Worm (Caenorhabditis elegans) whole organism, mixed stage, embryonic: Measurements from ENCODE around the gene fbxb-10.
A peak's percentile ranks its signal among the peaks of the same experiment; 100 is the strongest.

Experiments used
- M03D4.4 ChIP-seq: sonication (generic microtip); optimal IDR thresholded peaks from 2 replicates; lab custom pipeline; 2017; ENCODE audit warnings: mild to moderate bottlenecking, missing genetic modification characterization, missing compliant biosample characterization
- bed-3 ChIP-seq: fragments of 200-800 bp; sonication (Bioruptor generic); optimal IDR thresholded peaks from 3 replicates; lab custom pipeline; 2018; ENCODE audit warnings: mild to moderate bottlenecking, missing genetic modification characterization, moderate library complexity, missing compliant biosample characterization
- blmp-1 ChIP-seq: fragments of 150-350 bp; optimal IDR thresholded peaks from 2 replicates; lab custom pipeline; 2014; ENCODE audit warnings: missing biosample characterization, missing genetic modification characterization
- ceh-39 ChIP-seq: fragments of 150-350 bp; optimal IDR thresholded peaks from 2 replicates; lab custom pipeline; 2014; ENCODE audit warnings: missing biosample characterization, missing genetic modification characterization
- ceh-43 ChIP-seq: fragments of 200-800 bp; sonication (Bioruptor generic); optimal IDR thresholded peaks from 2 replicates; lab custom pipeline; 2018; ENCODE audit warnings: mild to moderate bottlenecking, missing genetic modification characterization, moderate library complexity, missing compliant biosample characterization
- ces-1 ChIP-seq: fragments of 150-350 bp; optimal IDR thresholded peaks from 2 replicates; lab custom pipeline; 2014; ENCODE audit warnings: missing biosample characterization, missing genetic modification reagents, missing genetic modification characterization
- cnd-1 ChIP-seq: fragments of 200-800 bp; sonication (Bioruptor generic); optimal IDR thresholded peaks from 2 replicates; lab custom pipeline; 2018; ENCODE audit warnings: mild to moderate bottlenecking, missing genetic modification characterization, missing compliant biosample characterization
- drap-1 ChIP-seq: fragments of 200-800 bp; sonication (Bioruptor generic); optimal IDR thresholded peaks from 3 replicates; lab custom pipeline; 2018; ENCODE audit warnings: mild to moderate bottlenecking, missing genetic modification characterization, missing compliant biosample characterization
- elt-1 ChIP-seq: sonication (generic microtip); optimal IDR thresholded peaks from 2 replicates; lab custom pipeline; 2017; ENCODE audit warnings: missing genetic modification characterization, mild to moderate bottlenecking, missing compliant biosample characterization, antibody characterized with exemption, moderate library complexity, borderline replicate concordance; ENCODE audit not compliant: insufficient read depth
- elt-3 ChIP-seq: fragments of 150-350 bp; optimal IDR thresholded peaks from 2 replicates; lab custom pipeline; 2014; ENCODE audit warnings: missing biosample characterization, missing genetic modification characterization
- flh-1 ChIP-seq: fragments of 200-800 bp; sonication (Bioruptor generic); optimal IDR thresholded peaks from 2 replicates; lab custom pipeline; 2018; ENCODE audit warnings: mild to moderate bottlenecking, missing genetic modification characterization, moderate library complexity, missing compliant biosample characterization
- ham-2 ChIP-seq: fragments of 200-800 bp; sonication (Bioruptor generic); optimal IDR thresholded peaks from 2 replicates; lab custom pipeline; 2018; ENCODE audit warnings: mild to moderate bottlenecking, missing genetic modification characterization, missing compliant biosample characterization
- hlh-1 ChIP-seq: fragments of 150-350 bp; optimal IDR thresholded peaks from 2 replicates; lab custom pipeline; 2014; ENCODE audit warnings: missing biosample characterization, missing genetic modification reagents, missing genetic modification characterization
- lin-13 ChIP-seq: fragments of 150-350 bp; optimal IDR thresholded peaks from 2 replicates; lab custom pipeline; 2014; ENCODE audit warnings: missing biosample characterization, missing genetic modification characterization
- lin-32 ChIP-seq: fragments of 200-800 bp; sonication (Bioruptor generic); optimal IDR thresholded peaks from 2 replicates; lab custom pipeline; 2018; ENCODE audit warnings: mild to moderate bottlenecking, missing genetic modification characterization, missing compliant biosample characterization
- lsy-2 ChIP-seq: fragments of 150-350 bp; optimal IDR thresholded peaks from 2 replicates; lab custom pipeline; 2014; ENCODE audit warnings: missing biosample characterization, missing genetic modification characterization
- mab-5 ChIP-seq: fragments of 150-350 bp; optimal IDR thresholded peaks from 2 replicates; lab custom pipeline; 2014; ENCODE audit warnings: missing biosample characterization, missing genetic modification characterization
- mls-2 ChIP-seq: sonication (generic microtip); optimal IDR thresholded peaks from 2 replicates; lab custom pipeline; 2016; ENCODE audit warnings: mild to moderate bottlenecking, missing genetic modification characterization, moderate library complexity, missing compliant biosample characterization
- nhr-12 ChIP-seq: fragments of 150-350 bp; optimal IDR thresholded peaks from 2 replicates; lab custom pipeline; 2014; ENCODE audit warnings: missing biosample characterization, missing genetic modification characterization
- nhr-2 ChIP-seq: fragments of 150-350 bp; optimal IDR thresholded peaks from 2 replicates; lab custom pipeline; 2014; ENCODE audit warnings: missing biosample characterization, missing genetic modification characterization
- nhr-237 ChIP-seq: fragments of 150-350 bp; optimal IDR thresholded peaks from 2 replicates; lab custom pipeline; 2014; ENCODE audit warnings: missing biosample characterization, missing genetic modification characterization
- nhr-28 ChIP-seq: fragments of 150-350 bp; optimal IDR thresholded peaks from 2 replicates; lab custom pipeline; 2014; ENCODE audit warnings: missing biosample characterization, missing genetic modification characterization
- nhr-76 ChIP-seq: sonication (generic microtip); optimal IDR thresholded peaks from 2 replicates; lab custom pipeline; 2017; ENCODE audit warnings: missing biosample characterization, missing genetic modification characterization
- pha-4 ChIP-seq: fragments of 150-350 bp; optimal IDR thresholded peaks from 2 replicates; lab custom pipeline; 2018; ENCODE audit warnings: missing biosample characterization, missing genetic modification reagents, missing genetic modification characterization
- sem-2 ChIP-seq: fragments of 200-800 bp; sonication (Bioruptor generic); optimal IDR thresholded peaks from 2 replicates; lab custom pipeline; 2018; ENCODE audit warnings: mild to moderate bottlenecking, missing genetic modification characterization, missing compliant biosample characterization
- snpc-4 ChIP-seq: fragments of 150-350 bp; optimal IDR thresholded peaks from 2 replicates; lab custom pipeline; 2014; ENCODE audit warnings: missing biosample characterization, missing genetic modification characterization
- tbx-8 ChIP-seq: fragments of 200-800 bp; sonication (Bioruptor generic); optimal IDR thresholded peaks from 2 replicates; lab custom pipeline; 2018; ENCODE audit warnings: mild to moderate bottlenecking, missing genetic modification characterization, moderate library complexity, missing compliant biosample characterization
- unc-120 ChIP-seq: sonication (generic microtip); optimal IDR thresholded peaks from 2 replicates; lab custom pipeline; 2017; ENCODE audit warnings: missing genetic modification characterization, missing compliant biosample characterization; ENCODE audit not compliant: poor library complexity, severe bottlenecking
- unc-39 ChIP-seq: fragments of 150-350 bp; optimal IDR thresholded peaks from 2 replicates; lab custom pipeline; 2014; ENCODE audit warnings: missing biosample characterization, missing genetic modification characterization
- unc-62 ChIP-seq: fragments of 150-350 bp; optimal IDR thresholded peaks from 2 replicates; lab custom pipeline; 2014; ENCODE audit warnings: missing biosample characterization, missing genetic modification reagents, missing genetic modification characterization
- zip-8 ChIP-seq: fragments of 150-350 bp; optimal IDR thresholded peaks from 2 replicates; lab custom pipeline; 2014; ENCODE audit warnings: missing biosample characterization, missing genetic modification characterization

Gene fbxb-10

DNA sequence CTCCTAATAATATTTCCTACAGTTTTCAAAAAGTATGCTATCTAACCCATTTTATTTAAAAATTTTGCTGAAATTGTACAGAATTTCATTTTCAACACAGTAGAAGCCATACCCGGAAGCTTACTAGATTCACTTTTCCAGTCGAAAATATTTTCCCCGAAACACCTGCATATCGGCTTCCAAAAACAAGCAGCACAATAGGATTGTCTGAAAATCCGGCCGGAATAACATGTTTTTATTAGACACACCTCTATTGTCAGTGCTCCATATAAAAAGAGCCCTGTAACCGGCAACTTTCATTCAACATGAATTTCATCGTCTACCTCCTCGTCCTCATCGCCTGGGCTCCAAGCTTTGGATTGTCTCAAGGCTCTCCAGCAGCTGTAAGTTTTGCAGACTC lies 34.3 kb upstream of the fbxb-10 start, which contains the start of gene C52E2.2:
Gene C52E2.2, plus strand, starts transcription at position 301 of the 400 bp plus-strand sequence.
- TF ChIP-seq snpc-4: no peak
- TF ChIP-seq ham-2 (GFP tag; lab: Kevin White, UChicago): no peak
- TF ChIP-seq bed-3 (GFP tag; lab: Kevin White, UChicago): no peak
- TF ChIP-seq unc-62 (GFP tag; lab: Kevin White, UChicago): no peak
- no peak for TF ChIP-seq unc-120 (tag; lab: Kevin White, UChicago)
- no peak for TF ChIP-seq elt-3 (tag; lab: Kevin White, UChicago)
- no peak for TF ChIP-seq mab-5 (tag; lab: Kevin White, UChicago)
- TF ChIP-seq nhr-28 (tag; lab: Kevin White, UChicago): no peak
- TF ChIP-seq nhr-76: no peak
- TF ChIP-seq sem-2 (GFP tag; lab: Kevin White, UChicago): no peak
- TF ChIP-seq hlh-1 (tag; lab: Kevin White, UChicago): no peak
- TF ChIP-seq flh-1: no peak
- no peak for TF ChIP-seq ces-1 (GFP tag; lab: Kevin White, UChicago)
- no peak for TF ChIP-seq nhr-12
- no peak for TF ChIP-seq blmp-1 (tag; lab: Kevin White, UChicago)
- no peak for TF ChIP-seq drap-1 (GFP tag; lab: Kevin White, UChicago)
- TF ChIP-seq lsy-2 (tag; lab: Kevin White, UChicago): no peak
- TF ChIP-seq ceh-39 (tag; lab: Kevin White, UChicago): no peak
- no peak for TF ChIP-seq M03D4.4 (tag; lab: Kevin White, UChicago)

DNA sequence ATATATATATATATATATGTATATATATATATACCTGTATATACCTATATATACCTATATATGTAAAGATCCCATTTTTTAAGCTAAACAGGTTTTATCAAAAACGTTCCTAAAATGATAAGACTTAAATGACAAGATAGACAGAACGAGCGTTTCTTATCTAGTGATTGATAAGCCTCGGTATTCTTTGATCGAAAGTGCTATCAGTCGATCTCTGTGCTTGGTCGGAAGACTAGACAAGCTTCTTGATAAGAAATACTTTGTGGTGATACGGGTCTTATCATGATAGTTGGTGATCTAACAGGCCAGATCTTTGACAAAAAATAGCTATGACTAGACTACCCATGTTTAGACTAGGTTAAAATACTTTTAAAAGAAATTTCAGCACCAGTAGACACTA lies 33.5 kb upstream of the fbxb-10 start:
- TF ChIP-seq tbx-8 (GFP tag; lab: Kevin White, UChicago) (no peak), M03D4.4 (tag; lab: Kevin White, UChicago) (no peak), pha-4 (tag; lab: Kevin White, UChicago) (no peak), ces-1 (GFP tag; lab: Kevin White, UChicago) (no peak), nhr-237 (no peak), lsy-2 (tag; lab: Kevin White, UChicago) (no peak), nhr-76 (no peak), mab-5 (tag; lab: Kevin White, UChicago) (no peak), unc-120 (tag; lab: Kevin White, UChicago) (no peak), bed-3 (GFP tag; lab: Kevin White, UChicago) (no peak), flh-1 (no peak), ceh-39 (tag; lab: Kevin White, UChicago) (no peak), nhr-2 (tag; lab: Kevin White, UChicago) (no peak), snpc-4 (no peak), ceh-43 (no peak), unc-39 (tag; lab: Kevin White, UChicago) (no peak), hlh-1 (tag; lab: Kevin White, UChicago) (no peak), cnd-1 (tag; lab: Kevin White, UChicago) (no peak), mls-2 (no peak)

DNA sequence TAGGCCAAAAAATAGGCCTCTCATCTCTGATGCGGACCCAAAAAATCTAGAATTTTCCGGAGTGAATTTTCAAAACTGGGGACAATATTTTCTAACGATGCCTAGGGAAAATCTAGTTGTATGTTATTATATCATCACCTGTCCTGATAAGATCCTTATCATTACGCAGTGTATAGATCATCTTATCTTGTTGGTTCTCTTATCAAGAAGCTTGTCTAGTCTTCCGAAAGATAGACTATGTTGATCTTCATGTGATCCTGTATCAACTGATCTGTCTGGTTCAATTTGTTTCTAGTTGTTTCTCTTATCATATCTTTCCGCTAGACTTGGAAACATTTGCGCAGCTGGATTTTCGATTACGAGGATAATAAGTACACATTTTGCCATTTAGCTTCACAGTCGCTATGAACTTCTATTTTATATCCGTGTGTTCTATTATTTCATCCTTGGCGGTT lies 32.7 kb upstream of the fbxb-10 start, which contains the start of gene C52E2.3:
Gene C52E2.3, plus strand, starts transcription at position 405 of the 455 bp plus-strand sequence.
- TF ChIP-seq hlh-1 (tag; lab: Kevin White, UChicago): no peak
- peak; percentile 85 for TF ChIP-seq elt-3 (tag; lab: Kevin White, UChicago)
- peak; percentile 62 for TF ChIP-seq elt-1

DNA sequence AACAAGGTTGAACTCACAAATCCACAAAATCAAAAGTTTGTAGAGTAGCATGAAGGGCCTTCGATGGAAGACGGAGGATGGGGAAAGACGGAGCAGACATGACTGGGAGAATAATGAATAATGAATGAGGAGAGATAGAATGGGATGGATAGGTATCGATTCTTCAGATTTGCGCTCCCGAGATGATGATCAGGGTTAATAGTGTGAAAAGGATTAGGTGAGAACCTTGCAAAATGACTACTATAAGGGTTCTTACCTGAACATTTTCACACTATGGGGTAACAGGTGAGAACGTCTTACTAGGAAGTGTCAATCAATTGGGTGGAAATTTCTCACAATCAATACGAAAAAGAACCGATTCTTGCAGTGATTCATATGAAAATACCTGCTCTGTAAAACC lies 32.1 kb upstream of the fbxb-10 start, which contains the start of gene fbxb-96:
Gene fbxb-96, minus strand, starts transcription at position 101 of the 400 bp plus-strand sequence.
- no peak for TF ChIP-seq pha-4 (tag; lab: Kevin White, UChicago)
- TF ChIP-seq zip-8: no peak
- TF ChIP-seq elt-3 (tag; lab: Kevin White, UChicago): no peak
- TF ChIP-seq tbx-8 (GFP tag; lab: Kevin White, UChicago): no peak
- no peak for TF ChIP-seq lin-13 (tag; lab: Kevin White, UChicago)
- no peak for TF ChIP-seq nhr-12
- no peak for TF ChIP-seq unc-39 (tag; lab: Kevin White, UChicago)
- no peak for TF ChIP-seq mls-2
- TF ChIP-seq lin-32 (GFP tag; lab: Kevin White, UChicago): no peak
- no peak for TF ChIP-seq nhr-76
- TF ChIP-seq nhr-237: no peak
- no peak for TF ChIP-seq drap-1 (GFP tag; lab: Kevin White, UChicago)
- TF ChIP-seq mab-5 (tag; lab: Kevin White, UChicago): no peak
- no peak for TF ChIP-seq cnd-1 (tag; lab: Kevin White, UChicago)
- TF ChIP-seq unc-120 (tag; lab: Kevin White, UChicago): no peak
- TF ChIP-seq, all 35 proteins: peak for 0
